Worm (Caenorhabditis elegans): ENCODE data around the gene idpb-3.
A peak's percentile ranks its signal among the peaks of the same experiment; 100 is the strongest.

Gene idpb-3

DNA sequence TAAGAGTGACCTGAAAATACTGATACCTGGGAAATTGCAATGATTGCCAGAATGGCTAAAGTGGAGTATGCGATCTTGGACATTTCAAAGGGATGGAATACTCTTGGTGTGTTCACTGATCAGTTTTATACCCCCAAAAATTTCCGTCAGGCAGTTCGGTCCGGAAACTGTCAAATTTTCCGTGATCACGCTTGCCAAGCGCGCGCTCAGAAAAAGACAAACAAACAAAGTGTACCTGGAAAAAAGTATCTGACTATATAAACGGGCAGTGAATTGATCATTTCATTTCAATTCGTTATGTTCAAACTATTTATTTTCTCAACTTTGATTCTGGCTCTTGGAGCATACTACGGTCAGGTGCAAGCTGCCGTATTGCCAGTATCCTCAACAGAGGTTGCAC lies at the start of gene idpb-3, which contains the start of gene idpb-1:
TSS of gene idpb-3 (minus strand) at position 101 of the 400 bp plus-strand sequence.
TSS of gene idpb-1 (plus strand) at position 284 of the 400 bp plus-strand sequence.
- no peak for TF ChIP-seq R02D3.7 (tag; optimal IDR thresholded peaks at IDR 0.05)
- TF ChIP-seq ama-1 (optimal IDR thresholded peaks at IDR 0.05) = no peak
- TF ChIP-seq dmd-4 (tag; optimal IDR thresholded peaks at IDR 0.05) = no peak
- no peak for TF ChIP-seq unc-39 (tag; optimal IDR thresholded peaks at IDR 0.05)
- TF ChIP-seq lin-39 (tag; optimal IDR thresholded peaks at IDR 0.05) = no peak
- no peak for TF ChIP-seq sem-4 (tag; optimal IDR thresholded peaks at IDR 0.05)
- TF ChIP-seq lin-13 (GFP tag; optimal IDR thresholded peaks at IDR 0.05) = no peak
- TF ChIP-seq elt-3 (tag; optimal IDR thresholded peaks at IDR 0.05) = no peak
- TF ChIP-seq snpc-4 (tag; optimal IDR thresholded peaks at IDR 0.05) = no peak
- TF ChIP-seq unc-55 (GFP tag; optimal IDR thresholded peaks at IDR 0.05) = no peak
- no peak for TF ChIP-seq aly-2 (tag; optimal IDR thresholded peaks at IDR 0.05)
- TF ChIP-seq sma-9 (GFP tag; optimal IDR thresholded peaks at IDR 0.05) = no peak
- no peak for TF ChIP-seq sma-9 (tag; optimal IDR thresholded peaks at IDR 0.05)
- no peak for TF ChIP-seq ceh-82 (tag; optimal IDR thresholded peaks at IDR 0.05)
- TF ChIP-seq nhr-11 (tag; optimal IDR thresholded peaks at IDR 0.05) = no peak
- TF ChIP-seq unc-62 (GFP tag; optimal IDR thresholded peaks at IDR 0.05) = no peak
- TF ChIP-seq mab-5 (tag; optimal IDR thresholded peaks at IDR 0.05) = no peak
- TF ChIP-seq nhr-25 (tag; optimal IDR thresholded peaks at IDR 0.05) = no peak

DNA sequence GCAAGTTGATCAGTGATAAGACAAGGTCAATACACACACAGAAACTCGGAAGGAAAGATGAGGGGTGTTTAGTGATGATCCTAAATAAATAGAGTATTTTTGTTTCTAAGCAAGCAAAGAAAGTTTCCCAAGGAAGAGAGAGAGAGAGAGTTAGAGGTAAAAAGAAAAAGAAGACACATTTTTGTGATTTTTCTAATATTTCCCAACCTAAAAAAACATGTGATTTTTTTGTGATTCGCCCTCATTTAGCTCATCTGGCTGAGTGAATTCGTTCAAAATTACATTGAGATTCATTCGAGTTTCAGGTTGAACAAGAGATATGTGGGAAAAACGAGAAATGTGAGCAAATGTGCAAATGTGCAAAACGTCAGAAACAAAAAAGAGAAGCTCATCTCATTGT lies 49.2 kb upstream of the idpb-3 start, which contains the start of gene srb-16:
TSS of gene srb-16 (minus strand) at position 101 of the 400 bp plus-strand sequence.
- TF ChIP-seq sma-3 (GFP tag; optimal IDR thresholded peaks at IDR 0.05) (no peak), lsy-2 (tag; optimal IDR thresholded peaks at IDR 0.05) (no peak), lin-11 (tag; optimal IDR thresholded peaks at IDR 0.05) (no peak), ama-1 (optimal IDR thresholded peaks at IDR 0.05) (no peak)

DNA sequence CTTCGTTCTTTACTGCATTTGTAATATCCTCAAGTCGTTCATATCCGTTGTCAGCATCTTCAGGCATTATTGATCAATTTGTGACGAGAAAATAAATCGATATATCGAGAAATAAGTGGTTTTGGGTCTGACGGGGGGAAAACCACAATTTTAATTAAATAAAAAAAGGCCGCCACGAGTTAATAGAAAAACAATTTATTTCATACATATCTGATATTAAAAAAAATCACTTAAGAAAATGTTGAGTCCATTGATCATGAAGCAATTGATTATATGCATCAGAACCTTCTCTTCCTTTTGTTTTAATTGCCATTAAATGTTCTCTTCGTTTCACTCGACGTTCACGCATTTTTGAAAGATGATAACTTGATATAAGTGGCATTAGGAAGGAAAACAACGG lies 46.7 kb upstream of the idpb-3 start, which contains the start of gene F58A6.5:
TSS of gene F58A6.5 (minus strand) at position 101 of the 400 bp plus-strand sequence.
- TF ChIP-seq elt-1 (tag; optimal IDR thresholded peaks at IDR 0.05) = no peak
- no peak for TF ChIP-seq F13H6.1 (tag; optimal IDR thresholded peaks at IDR 0.05)
- TF ChIP-seq nhr-10 (tag; optimal IDR thresholded peaks at IDR 0.05) = no peak
- no peak for TF ChIP-seq R02D3.7 (tag; optimal IDR thresholded peaks at IDR 0.05)
- TF ChIP-seq C34F6.9 (tag; optimal IDR thresholded peaks at IDR 0.05) = no peak
- TF ChIP-seq snpc-4 (tag; optimal IDR thresholded peaks at IDR 0.05) = no peak
- no peak for TF ChIP-seq nhr-23 (tag; optimal IDR thresholded peaks at IDR 0.05)
- TF ChIP-seq dmd-4 (tag; optimal IDR thresholded peaks at IDR 0.05) = no peak
- no peak for TF ChIP-seq mdl-1 (tag; optimal IDR thresholded peaks at IDR 0.05)
- TF ChIP-seq Y55F3AM.14 (GFP tag; optimal IDR thresholded peaks at IDR 0.05) = no peak
- TF ChIP-seq nhr-237 (tag; optimal IDR thresholded peaks at IDR 0.05) = no peak
- TF ChIP-seq nhr-11 (tag; optimal IDR thresholded peaks at IDR 0.05) = no peak
- TF ChIP-seq crh-2 (tag; optimal IDR thresholded peaks at IDR 0.05) = no peak
- no peak for TF ChIP-seq sma-3 (GFP tag; optimal IDR thresholded peaks at IDR 0.05)

DNA sequence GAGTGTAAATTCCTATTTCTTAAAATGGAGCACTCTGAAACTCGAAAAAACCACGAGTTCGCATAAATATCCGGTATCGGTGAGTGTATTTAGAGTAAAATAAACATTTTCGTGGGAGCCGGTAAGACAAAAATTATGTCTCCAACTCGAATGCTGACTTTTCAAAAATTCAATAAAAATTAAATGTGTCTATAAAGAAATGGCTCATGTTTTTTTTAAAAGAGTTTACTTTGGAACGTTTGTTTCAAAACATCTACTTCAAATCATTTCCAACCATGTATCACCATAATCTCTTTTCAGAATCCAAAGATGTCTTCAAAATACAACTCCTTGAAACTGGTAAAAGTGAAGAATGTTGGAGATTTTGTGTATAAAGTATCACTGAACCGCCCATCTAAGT lies 41.0 kb upstream of the idpb-3 start, which contains the start of gene F58A6.1:
TSS of gene F58A6.1 (plus strand) at position 301 of the 400 bp plus-strand sequence.
- TF ChIP-seq sma-9 (GFP tag; optimal IDR thresholded peaks at IDR 0.05) (no peak), sma-9 (tag; optimal IDR thresholded peaks at IDR 0.05) (no peak), dmd-4 (tag; optimal IDR thresholded peaks at IDR 0.05) (no peak), egl-27 (tag; optimal IDR thresholded peaks at IDR 0.05) (no peak), blmp-1 (tag; optimal IDR thresholded peaks at IDR 0.05; ENCODE audit: insufficient read depth) (no peak)

DNA sequence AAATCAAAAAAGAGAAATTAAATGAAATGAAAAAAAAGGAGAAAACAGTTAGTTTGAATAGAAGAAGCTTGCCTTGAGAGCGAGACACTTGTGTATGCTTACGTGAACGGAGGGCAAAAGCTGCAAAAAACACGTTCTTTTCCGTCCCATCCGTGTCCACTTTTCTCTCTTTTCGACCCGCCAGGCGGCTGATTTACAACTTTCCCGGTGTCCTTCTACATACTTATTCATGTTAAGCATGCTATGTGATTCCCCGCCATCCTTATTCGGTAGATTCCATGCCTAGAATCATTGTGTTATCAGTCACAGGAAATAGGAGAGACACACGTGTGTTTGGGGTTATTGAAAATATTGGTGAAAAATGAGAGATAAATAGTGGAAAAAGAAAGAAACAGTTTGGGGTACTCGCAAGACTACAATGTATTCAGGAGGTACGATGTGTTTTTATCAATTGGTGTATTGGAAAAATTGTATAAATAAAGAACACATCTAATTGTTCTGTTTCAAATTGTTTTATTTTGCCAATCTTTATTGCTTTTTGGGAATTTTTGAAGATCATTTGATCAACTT lies 40.4 kb upstream of the idpb-3 start, which contains the start of gene nas-29:
TSS of gene nas-29 (minus strand) at position 92 of the 570 bp plus-strand sequence.
- no peak for TF ChIP-seq unc-55 (GFP tag; optimal IDR thresholded peaks at IDR 0.05)
- no peak for TF ChIP-seq ceh-16 (tag; optimal IDR thresholded peaks at IDR 0.05)
- TF ChIP-seq ceh-82 (tag; optimal IDR thresholded peaks at IDR 0.05) = no peak
- no peak for TF ChIP-seq nhr-129 (tag; optimal IDR thresholded peaks at IDR 0.05)
- TF ChIP-seq zag-1 (tag; optimal IDR thresholded peaks at IDR 0.05) = no peak
- TF ChIP-seq dmd-4 (tag; optimal IDR thresholded peaks at IDR 0.05) = no peak
- TF ChIP-seq nhr-77 (tag; optimal IDR thresholded peaks at IDR 0.05) = no peak
- TF ChIP-seq ztf-4 (tag; optimal IDR thresholded peaks at IDR 0.05) = no peak
- TF ChIP-seq nhr-25 (tag; optimal IDR thresholded peaks at IDR 0.05) = no peak
- no peak for TF ChIP-seq blmp-1 (tag; optimal IDR thresholded peaks at IDR 0.05; ENCODE audit: insufficient read depth)
- TF ChIP-seq mdl-1 (tag; optimal IDR thresholded peaks at IDR 0.05) = peak in 1 of 2 experiments; percentile 6
- no peak for TF ChIP-seq unc-62 (GFP tag; optimal IDR thresholded peaks at IDR 0.05)
- no peak for TF ChIP-seq snpc-4 (tag; optimal IDR thresholded peaks at IDR 0.05)
- TF ChIP-seq alr-1 (tag; optimal IDR thresholded peaks at IDR 0.05) = no peak
- no peak for TF ChIP-seq skn-1 (tag; optimal IDR thresholded peaks at IDR 0.05)
- TF ChIP-seq lin-13 (GFP tag; optimal IDR thresholded peaks at IDR 0.05) = no peak
- TF ChIP-seq ztf-1 (GFP tag; conservative IDR thresholded peaks at IDR 0.05) = no peak
- no peak for TF ChIP-seq egl-27 (tag; optimal IDR thresholded peaks at IDR 0.05)
- no peak for TF ChIP-seq mbf-1 (tag; optimal IDR thresholded peaks at IDR 0.05)
- no peak for TF ChIP-seq R02D3.7 (tag; optimal IDR thresholded peaks at IDR 0.05)
- TF ChIP-seq lin-11 (tag; optimal IDR thresholded peaks at IDR 0.05) = no peak
- peak; percentile 55 for TF ChIP-seq crh-2 (tag; optimal IDR thresholded peaks at IDR 0.05)
- TF ChIP-seq lsy-2 (tag; optimal IDR thresholded peaks at IDR 0.05) = no peak
- TF ChIP-seq gmeb-1 (tag; optimal IDR thresholded peaks at IDR 0.05) = peak; percentile 29
- TF ChIP-seq aly-2 (tag; optimal IDR thresholded peaks at IDR 0.05) = no peak
- no peak for TF ChIP-seq nhr-10 (tag; optimal IDR thresholded peaks at IDR 0.05)
- no peak for TF ChIP-seq nhr-23 (tag; optimal IDR thresholded peaks at IDR 0.05)
- no peak for TF ChIP-seq peb-1 (tag; optimal IDR thresholded peaks at IDR 0.05)
- TF ChIP-seq C34F6.9 (tag; optimal IDR thresholded peaks at IDR 0.05) = no peak
